Fruit fly (Drosophila melanogaster): Measurements from ENCODE around the gene Sirt7.

- peak; percentile 46 for TF ChIP-seq CG13204 (GFP tag; optimal IDR thresholded peaks at IDR 0.05)
- peak; percentile 45; the same call in 1 of the 2 replicates for TF ChIP-seq CG32121 (GFP tag; IDR thresholded peaks at IDR 0.05)
- TF ChIP-seq CG12605 (GFP tag; IDR thresholded peaks at IDR 0.05): no peak
- TF ChIP-seq CG8301 (tag; optimal IDR thresholded peaks at IDR 0.05): peak; percentile 6
- TF ChIP-seq CG8159 (tag; optimal IDR thresholded peaks at IDR 0.05): peak; percentile 7
- peak; percentile 5 for TF ChIP-seq CG34367 (tag; optimal IDR thresholded peaks at IDR 0.05)
- no peak for TF ChIP-seq CG10348 (GFP tag; IDR thresholded peaks at IDR 0.05)
- TF ChIP-seq Ets98B (GFP tag; IDR thresholded peaks at IDR 0.05): peak; percentile 48; the same call in 1 of the 2 replicates
- TF ChIP-seq fd96Ca (GFP tag; IDR thresholded peaks at IDR 0.05): no peak
- peak; percentile 90 for TF ChIP-seq EcR (GFP tag; optimal IDR thresholded peaks at IDR 0.05)
- TF ChIP-seq gl (tag; optimal IDR thresholded peaks at IDR 0.05): peak; percentile 48
- no peak for TF ChIP-seq CG9948 (tag; optimal IDR thresholded peaks at IDR 0.05)
- TF ChIP-seq Pif1B (GFP tag; optimal IDR thresholded peaks at IDR 0.05): peak; percentile 43
Observed at dm6 chr3R:29074001-29074609, 18.4 kb downstream of the Sirt7 start.
